Worm (Caenorhabditis elegans): ENCODE data around the gene cdf-1.

The cdf-1 gene

ce11 chrX:6450839-6451491 lies 54.0 kb downstream of the cdf-1 start, which contains the start of the genes grl-6 and K10C2.6:
TSS of gene grl-6 (minus strand) at chrX:6450939.
TSS of gene K10C2.6 (plus strand) at chrX:6451441.
- TF ChIP-seq mep-1 (tag; optimal IDR thresholded peaks at IDR 0.05) (no peak), lsy-2 (tag; optimal IDR thresholded peaks at IDR 0.05) (no peak), ces-1 (GFP tag; optimal IDR thresholded peaks at IDR 0.05) (no peak), unc-120 (tag; optimal IDR thresholded peaks at IDR 0.05; ENCODE audit: poor library complexity, severe bottlenecking) (no peak), nhr-76 (tag; optimal IDR thresholded peaks at IDR 0.05) (no peak), nhr-12 (tag; optimal IDR thresholded peaks at IDR 0.05) (no peak), zip-8 (tag; optimal IDR thresholded peaks at IDR 0.05) (no peak), nhr-28 (tag; optimal IDR thresholded peaks at IDR 0.05) (no peak), ceh-83 (GFP tag; optimal IDR thresholded peaks at IDR 0.05) (no peak), lin-13 (tag; optimal IDR thresholded peaks at IDR 0.05) (no peak), pha-4 (tag; optimal IDR thresholded peaks at IDR 0.05) (no peak), sptf-1 (tag; optimal IDR thresholded peaks at IDR 0.05) (no peak), nhr-237 (tag; optimal IDR thresholded peaks at IDR 0.05) (no peak), elt-1 (tag; optimal IDR thresholded peaks at IDR 0.05; ENCODE audit: borderline replicate concordance, insufficient read depth) (no peak), blmp-1 (tag; optimal IDR thresholded peaks at IDR 0.05) (no peak), ham-2 (GFP tag; optimal IDR thresholded peaks at IDR 0.05) (no peak), hlh-1 (tag; optimal IDR thresholded peaks at IDR 0.05) (no peak)
